Fruit fly (Drosophila melanogaster): Measurements from ENCODE around the gene CG12003.
A peak's percentile ranks its signal among the peaks of the same experiment; 100 is the strongest.

The CG12003 gene

DNA sequence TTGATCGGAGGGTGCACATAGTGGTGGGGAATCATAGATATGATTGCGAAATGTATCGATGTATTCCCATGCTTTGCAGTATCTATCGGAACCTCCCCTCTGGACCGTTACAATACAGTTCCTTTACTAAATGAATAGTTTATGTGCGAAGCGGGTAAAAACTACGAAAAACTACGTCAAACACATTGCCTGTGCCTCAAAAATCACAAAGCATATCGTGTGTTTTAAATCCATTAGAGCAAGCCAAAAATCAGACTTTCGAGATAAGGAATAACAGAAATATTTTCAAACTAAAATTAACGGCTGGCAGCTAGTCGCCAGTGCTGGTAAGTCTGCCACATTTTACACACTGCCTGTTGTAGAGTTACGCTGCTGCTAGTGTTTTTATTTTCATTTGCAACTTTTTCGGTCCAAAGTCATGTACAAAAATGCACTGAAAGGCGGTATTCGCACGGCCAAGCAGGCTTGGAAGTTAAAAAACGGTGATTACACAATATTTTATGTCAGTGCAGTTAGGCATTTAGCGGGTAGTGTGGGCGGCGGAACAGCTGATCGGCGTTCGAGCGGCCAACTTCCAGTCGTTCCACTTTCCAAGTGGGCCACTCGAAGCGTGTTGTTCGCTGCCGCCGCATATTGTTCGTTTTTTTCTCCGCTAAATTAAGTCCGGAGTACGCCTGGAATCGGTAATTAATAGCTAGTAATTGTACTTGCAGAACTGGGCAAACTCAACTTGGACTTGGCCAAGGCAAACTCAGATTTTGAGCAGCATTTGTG is 47.7 kb upstream of the CG12003 start (continued):
- TF ChIP-seq Fer3 (tag; optimal IDR thresholded peaks at IDR 0.05) (no peak), dmrt11E (tag; optimal IDR thresholded peaks at IDR 0.05) (peak; percentile 47), insv (GFP tag; optimal IDR thresholded peaks at IDR 0.05) (peak in 1 of 2 experiments; percentile 27), CG10543 (GFP tag; optimal IDR thresholded peaks at IDR 0.05) (peak; percentile 22), CG13424 (tag; optimal IDR thresholded peaks at IDR 0.05) (no peak), CG12299 (tag; optimal IDR thresholded peaks at IDR 0.05) (no peak), CG7987 (GFP tag; optimal IDR thresholded peaks at IDR 0.05) (no peak), CG1529 (GFP tag; optimal IDR thresholded peaks at IDR 0.05) (no peak), CG3407 (GFP tag; optimal IDR thresholded peaks at IDR 0.05) (peak; percentile 17), mam (GFP tag; optimal IDR thresholded peaks at IDR 0.05) (peak; percentile 81), CG7745 (tag; optimal IDR thresholded peaks at IDR 0.05) (no peak), dmrt99B (tag; optimal IDR thresholded peaks at IDR 0.05) (no peak), HLHmδ (GFP tag; optimal IDR thresholded peaks at IDR 0.05) (no peak), CG12391 (tag; optimal IDR thresholded peaks at IDR 0.05) (peak; percentile 35), psq (GFP tag; optimal IDR thresholded peaks at IDR 0.05) (no peak), tgo (GFP tag; IDR thresholded peaks at IDR 0.05) (peak; percentile 55), CG11247 (GFP tag; IDR thresholded peaks at IDR 0.05) (0 out of 2 replicates have a peak, but pooled peaks have one; percentile 21), CG13287 (GFP tag; IDR thresholded peaks at IDR 0.05; ENCODE audit: partially characterized antibody) (peak; percentile 75), sc (optimal IDR thresholded peaks at IDR 0.05) (no peak), sc (GFP tag; optimal IDR thresholded peaks at IDR 0.05) (no peak), Gsc (GFP tag; IDR thresholded peaks at IDR 0.05) (no peak), sens (GFP tag) (peak; percentile 95), CG4404 (GFP tag; IDR thresholded peaks at IDR 0.05) (no peak), CG3163 (GFP tag; optimal IDR thresholded peaks at IDR 0.05) (peak; percentile 51), hkb (optimal IDR thresholded peaks at IDR 0.05) (no peak), hkb (GFP tag; IDR thresholded peaks at IDR 0.05) (peak; percentile 78), Jarid2 (GFP tag; optimal IDR thresholded peaks at IDR 0.05) (no peak), Oaz (GFP tag; IDR thresholded peaks at IDR 0.05) (no peak), Dll (GFP tag; IDR thresholded peaks at IDR 0.05; ENCODE audit: partially characterized antibody) (peak; percentile 81), ara (GFP tag; IDR thresholded peaks at IDR 0.05) (peak; percentile 66), toy (GFP tag; IDR thresholded peaks at IDR 0.05) (no peak), CG5245 (GFP tag; optimal IDR thresholded peaks at IDR 0.05) (peak; percentile 11), CG7928 (GFP tag; optimal IDR thresholded peaks at IDR 0.05) (peak; percentile 7), CG6175 (GFP tag; IDR thresholded peaks at IDR 0.05) (no peak), CG10959 (GFP tag; IDR thresholded peaks at IDR 0.05) (no peak), CG14667 (GFP tag; IDR thresholded peaks at IDR 0.05) (0 out of 2 replicates have a peak, but pooled peaks have one; percentile 27), ash1 (GFP tag; optimal IDR thresholded peaks at IDR 0.05) (no peak), fd64A (GFP tag; optimal IDR thresholded peaks at IDR 0.05) (no peak), CG10209 (GFP tag; optimal IDR thresholded peaks at IDR 0.05) (peak; percentile 39), Myb (GFP tag; optimal IDR thresholded peaks at IDR 0.05) (peak; percentile 100), jigr1 (GFP tag; IDR thresholded peaks at IDR 0.05) (no peak), CG18599 (GFP tag; optimal IDR thresholded peaks at IDR 0.05) (no peak), CG7786 (GFP tag; optimal IDR thresholded peaks at IDR 0.05) (peak; percentile 87), BEAF-32 (GFP tag; optimal IDR thresholded peaks at IDR 0.05) (peak; percentile 94), Abd-B (GFP tag; optimal IDR thresholded peaks at IDR 0.05) (peak; percentile 48), gcm2 (GFP tag; optimal IDR thresholded peaks at IDR 0.05) (no peak), CG16863 (GFP tag; optimal IDR thresholded peaks at IDR 0.05) (peak; percentile 68), bcd (GFP tag; optimal IDR thresholded peaks at IDR 0.05) (peak; percentile 40), CG11723 (GFP tag; optimal IDR thresholded peaks at IDR 0.05) (no peak), CG15269 (tag; optimal IDR thresholded peaks at IDR 0.05) (no peak)

All from whole organism, embryonic.